Worm (Caenorhabditis elegans): ENCODE results near the gene W03C9.1.

ce11 chrII:11980110-11980509 lies 18.2 kb upstream of the W03C9.1 start:
- TF ChIP-seq nhr-11 (tag; optimal IDR thresholded peaks at IDR 0.05) (peak; percentile 77), lin-39 (tag; optimal IDR thresholded peaks at IDR 0.05) (peak; percentile 44), nhr-23 (tag; optimal IDR thresholded peaks at IDR 0.05) (peak; percentile 98), lin-15B (tag; optimal IDR thresholded peaks at IDR 0.05) (peak; percentile 95), skn-1 (tag; optimal IDR thresholded peaks at IDR 0.05) (peak; percentile 39), zag-1 (tag; optimal IDR thresholded peaks at IDR 0.05) (no peak), unc-62 (GFP tag; optimal IDR thresholded peaks at IDR 0.05) (no peak), egl-27 (tag; optimal IDR thresholded peaks at IDR 0.05) (peak; percentile 30), elt-1 (tag; optimal IDR thresholded peaks at IDR 0.05) (no peak), mml-1 (tag; optimal IDR thresholded peaks at IDR 0.05) (no peak), ceh-82 (tag; optimal IDR thresholded peaks at IDR 0.05) (peak; percentile 69), sea-2 (GFP tag; optimal IDR thresholded peaks at IDR 0.05) (no peak), tbx-2 (tag; optimal IDR thresholded peaks at IDR 0.05) (peak; percentile 71), mdl-1 (tag; optimal IDR thresholded peaks at IDR 0.05) (peak; percentile 43)

Data from whole organism, L3 larva.